Worm (Caenorhabditis elegans) whole organism, early embryonic: ENCODE measurements around the gene C36B7.1.

Source experiments
- B0310.2 ChIP-seq: sonication (generic microtip); optimal IDR thresholded peaks from 2 replicates; lab custom pipeline; 2016; ENCODE audit warnings: mild to moderate bottlenecking, missing genetic modification characterization, missing compliant biosample characterization
- aly-1 ChIP-seq: sonication (generic microtip); optimal IDR thresholded peaks from 2 replicates; lab custom pipeline; 2016; ENCODE audit warnings: missing genetic modification characterization, missing compliant biosample characterization
- ama-1 ChIP-seq: fragments of 150-350 bp; optimal IDR thresholded peaks from 2 replicates; lab custom pipeline; 2014

ce11 chrX:7139614-7140013 lies 26.9 kb downstream of the C36B7.1 start, which contains the start of gene clec-86:
- TF ChIP-seq ama-1 = no peak
- TF ChIP-seq aly-1 = no peak
- TF ChIP-seq B0310.2 (tag; lab: Kevin White, UChicago) = no peak
